Fruit fly (Drosophila melanogaster) whole organism, embryonic: ENCODE results near the gene CG32436.

Experiments used
- Blimp-1 ChIP-seq: fragments of 200-800 bp; sonication (Bioruptor generic); optimal IDR thresholded peaks from 3 replicates; lab custom pipeline; 2018; ENCODE audit warnings: missing biosample characterization, missing genetic modification characterization, mild to moderate bottlenecking, moderate library complexity, missing genetic modification reagents
- CG10979 ChIP-seq: fragments of 200-800 bp; sonication (Bioruptor generic); optimal IDR thresholded peaks from 2 replicates; lab custom pipeline; 2018; ENCODE audit warnings: missing biosample characterization, mild to moderate bottlenecking, missing genetic modification characterization, moderate library complexity
- CG12104 ChIP-seq: fragments of 200-800 bp; sonication (Bioruptor generic); optimal IDR thresholded peaks from 3 replicates; lab custom pipeline; 2016; ENCODE audit warnings: missing biosample characterization, missing genetic modification characterization
- CG13775 ChIP-seq: fragments of 200-800 bp; sonication (Bioruptor generic); optimal IDR thresholded peaks from 3 replicates; lab custom pipeline; 2017; ENCODE audit warnings: missing biosample characterization, mild to moderate bottlenecking, missing genetic modification characterization
- CG14710 ChIP-seq: fragments of 200-800 bp; sonication (Bioruptor generic); optimal IDR thresholded peaks from 3 replicates; lab custom pipeline; 2019; ENCODE audit warnings: missing biosample characterization, mild to moderate bottlenecking, missing genetic modification characterization, moderate library complexity
- CG14965 ChIP-seq: fragments of 200-800 bp; sonication (Bioruptor generic); optimal IDR thresholded peaks from 2 replicates; lab custom pipeline; 2016; ENCODE audit warnings: missing biosample characterization, missing genetic modification characterization, borderline replicate concordance
- CG17385 ChIP-seq: fragments of 200-800 bp; sonication (Bioruptor generic); optimal IDR thresholded peaks from 3 replicates; lab custom pipeline; 2018; ENCODE audit warnings: missing biosample characterization, mild to moderate bottlenecking, missing genetic modification characterization
- CG17912 ChIP-seq: fragments of 200-800 bp; sonication (Bioruptor generic); optimal IDR thresholded peaks from 2 replicates; lab custom pipeline; 2018; ENCODE audit warnings: missing biosample characterization, mild to moderate bottlenecking, missing genetic modification characterization
- CG2678 ChIP-seq: fragments of 200-800 bp; sonication (Bioruptor generic); optimal IDR thresholded peaks from 3 replicates; lab custom pipeline; 2019; ENCODE audit warnings: missing biosample characterization, mild to moderate bottlenecking, missing genetic modification characterization, moderate library complexity
- CG32767 ChIP-seq: fragments of 200-800 bp; sonication (Bioruptor generic); IDR thresholded peaks from 2 replicates; pipeline ENCODE4 v1.3.6; 2022; ENCODE audit warnings: missing biosample characterization, missing genetic modification characterization
- CG42726 ChIP-seq: fragments of 200-800 bp; sonication (Bioruptor generic); IDR thresholded peaks from 2 replicates; pipeline ENCODE4 v1.3.6; 2022; ENCODE audit warnings: missing biosample characterization, missing genetic modification characterization; ENCODE audit not compliant: partially characterized antibody
- CG4820 ChIP-seq: fragments of 200-800 bp; sonication (Bioruptor generic); optimal IDR thresholded peaks from 3 replicates; lab custom pipeline; 2016; ENCODE audit warnings: missing biosample characterization, missing genetic modification characterization
- CG6254 ChIP-seq: fragments of 200-800 bp; sonication (Bioruptor generic); optimal IDR thresholded peaks from 3 replicates; lab custom pipeline; 2017; ENCODE audit warnings: mild to moderate bottlenecking, missing biosample characterization, missing genetic modification reagents, missing genetic modification characterization
- CG6854 ChIP-seq: fragments of 200-800 bp; sonication (Bioruptor generic); optimal IDR thresholded peaks from 3 replicates; lab custom pipeline; 2017; ENCODE audit warnings: missing biosample characterization, mild to moderate bottlenecking, missing genetic modification characterization
- CG8089 ChIP-seq: fragments of 200-800 bp; sonication (Bioruptor generic); optimal IDR thresholded peaks from 3 replicates; lab custom pipeline; 2016; ENCODE audit warnings: missing biosample characterization, missing genetic modification characterization
- CG9609 ChIP-seq: fragments of 200-800 bp; sonication (Bioruptor generic); optimal IDR thresholded peaks from 3 replicates; lab custom pipeline; 2016; ENCODE audit warnings: missing biosample characterization, missing genetic modification characterization
- CG9727 ChIP-seq: fragments of 200-800 bp; sonication (Bioruptor generic); optimal IDR thresholded peaks from 3 replicates; lab custom pipeline; 2017; ENCODE audit warnings: missing biosample characterization, mild to moderate bottlenecking, missing genetic modification characterization
- CG9817 ChIP-seq: fragments of 200-800 bp; sonication (Bioruptor generic); optimal IDR thresholded peaks from 2 replicates; lab custom pipeline; 2018; ENCODE audit warnings: missing biosample characterization, mild to moderate bottlenecking, missing genetic modification characterization, moderate library complexity
- Dek ChIP-seq: fragments of 200-800 bp; sonication (Bioruptor generic); optimal IDR thresholded peaks from 3 replicates; lab custom pipeline; 2019; ENCODE audit warnings: missing biosample characterization, mild to moderate bottlenecking, missing genetic modification characterization, moderate library complexity
- Dip2 ChIP-seq: fragments of 200-800 bp; sonication (Bioruptor generic); IDR thresholded peaks from 2 replicates; pipeline ENCODE4 v1.3.6; 2022; ENCODE audit warnings: missing biosample characterization, missing genetic modification characterization
- Ets65A ChIP-seq: fragments of 200-800 bp; sonication (Bioruptor generic); peaks from one replicate; lab custom pipeline; 2016; ENCODE audit warnings: missing biosample characterization, missing genetic modification characterization
- HLHmδ ChIP-seq: fragments of 200-800 bp; sonication (Bioruptor generic); optimal IDR thresholded peaks from 2 replicates; lab custom pipeline; 2018; ENCODE audit warnings: missing biosample characterization, mild to moderate bottlenecking, missing genetic modification characterization, moderate library complexity
- Hr51 ChIP-seq, 2 experiments: fragments of 200-800 bp; sonication (Bioruptor generic); optimal IDR thresholded peaks; 2 replicates in 1 of 2; 3 replicates in 1 of 2; lab custom pipeline; 2016 to 2018; ENCODE audit warnings: missing biosample characterization in 2 of 2, missing genetic modification characterization in 2 of 2, mild to moderate bottlenecking in 1 of 2, moderate library complexity in 1 of 2
- Hsf ChIP-seq: fragments of 200-800 bp; sonication (Bioruptor generic); optimal IDR thresholded peaks from 3 replicates; lab custom pipeline; 2016; ENCODE audit warnings: missing biosample characterization, missing genetic modification characterization
- Poxn ChIP-seq: fragments of 200-800 bp; sonication (Bioruptor generic); IDR thresholded peaks from 2 replicates; pipeline ENCODE4 v1.3.6; 2022; ENCODE audit warnings: missing biosample characterization, missing genetic modification characterization
- Rx ChIP-seq: fragments of 200-800 bp; sonication (Bioruptor generic); IDR thresholded peaks from 2 replicates; pipeline ENCODE4 v1.3.6; 2022; ENCODE audit warnings: missing biosample characterization, missing genetic modification characterization
- aop ChIP-seq: fragments of 200-800 bp; sonication (Bioruptor generic); IDR thresholded peaks from 2 replicates; pipeline ENCODE4 v1.3.6; 2022; ENCODE audit warnings: missing biosample characterization, missing genetic modification characterization
- ara ChIP-seq: fragments of 200-800 bp; sonication (Bioruptor generic); IDR thresholded peaks from 2 replicates; pipeline ENCODE4 v1.3.6; 2022; ENCODE audit warnings: missing biosample characterization, missing genetic modification characterization
- btn ChIP-seq: fragments of 200-800 bp; sonication (Bioruptor generic); optimal IDR thresholded peaks from 2 replicates; lab custom pipeline; 2016; ENCODE audit warnings: missing biosample characterization, missing genetic modification characterization
- ci ChIP-seq: fragments of 200-800 bp; sonication (Bioruptor generic); IDR thresholded peaks from 3 replicates; pipeline ENCODE4 v1.3.6; 2022; ENCODE audit warnings: missing biosample characterization, missing genetic modification characterization
- crc ChIP-seq: fragments of 200-800 bp; sonication (Bioruptor generic); optimal IDR thresholded peaks from 2 replicates; lab custom pipeline; 2016; ENCODE audit warnings: missing biosample characterization, missing genetic modification characterization
- crol ChIP-seq: fragments of 200-800 bp; sonication (Bioruptor generic); IDR thresholded peaks from 2 replicates; pipeline ENCODE4 v1.3.6; 2022; ENCODE audit warnings: missing biosample characterization, missing genetic modification characterization
- dysf ChIP-seq: fragments of 200-800 bp; sonication (Bioruptor generic); IDR thresholded peaks from 3 replicates; pipeline ENCODE4 v1.3.6; 2022; ENCODE audit warnings: missing biosample characterization, missing genetic modification characterization
- gce ChIP-seq: fragments of 200-800 bp; sonication (Bioruptor generic); IDR thresholded peaks from 3 replicates; pipeline ENCODE4 v1.3.6; 2022; ENCODE audit warnings: missing biosample characterization, missing genetic modification characterization
- gem ChIP-seq: fragments of 200-800 bp; sonication (Bioruptor generic); optimal IDR thresholded peaks from 2 replicates; lab custom pipeline; 2019; ENCODE audit warnings: missing biosample characterization, mild to moderate bottlenecking, missing genetic modification characterization, moderate library complexity
- gfzf ChIP-seq: fragments of 200-800 bp; sonication (Bioruptor generic); optimal IDR thresholded peaks from 2 replicates; lab custom pipeline; 2016; ENCODE audit warnings: missing biosample characterization, mild to moderate bottlenecking, missing genetic modification characterization, moderate library complexity
- jigr1 ChIP-seq: fragments of 200-800 bp; sonication (Bioruptor generic); IDR thresholded peaks from 3 replicates; pipeline ENCODE4 v1.3.6; 2022; ENCODE audit warnings: missing biosample characterization, missing genetic modification characterization
- knrl ChIP-seq: fragments of 200-800 bp; sonication (Bioruptor generic); IDR thresholded peaks from 3 replicates; pipeline ENCODE4 v1.3.6; 2022; ENCODE audit warnings: missing biosample characterization, missing genetic modification characterization; ENCODE audit not compliant: partially characterized antibody
- odd ChIP-seq: fragments of 200-800 bp; sonication (Bioruptor generic); optimal IDR thresholded peaks from 2 replicates; lab custom pipeline; 2017; ENCODE audit warnings: missing biosample characterization, mild to moderate bottlenecking, missing genetic modification characterization
- phol ChIP-seq: fragments of 200-800 bp; sonication (Bioruptor generic); optimal IDR thresholded peaks from 3 replicates; lab custom pipeline; 2018; ENCODE audit warnings: missing biosample characterization, mild to moderate bottlenecking, missing genetic modification characterization, moderate library complexity
- prd ChIP-seq, 3 experiments: fragments of >200 bp in 2 of 3; fragments of 200-800 bp in 1 of 3; sonication (Bioruptor generic) in 1 of 3; optimal IDR thresholded peaks in 2 of 3; IDR thresholded peaks in 1 of 3; 2 replicates in 2 of 3; 3 replicates in 1 of 3; pipeline versions ENCODE4 v1.3.6 to Lab custom; 2017 to 2022; ENCODE audit warnings: missing biosample characterization in 1 of 3, missing genetic modification characterization in 1 of 3
- psq ChIP-seq: fragments of 200-800 bp; sonication (Bioruptor generic); optimal IDR thresholded peaks from 2 replicates; lab custom pipeline; 2017; ENCODE audit warnings: missing biosample characterization, missing genetic modification characterization
- pum ChIP-seq: fragments of 200-800 bp; sonication (Bioruptor generic); optimal IDR thresholded peaks from 2 replicates; lab custom pipeline; 2016; ENCODE audit warnings: missing biosample characterization, missing genetic modification characterization
- row ChIP-seq: fragments of 200-800 bp; sonication (Bioruptor generic); IDR thresholded peaks from 3 replicates; pipeline ENCODE4 v1.3.6; 2022; ENCODE audit warnings: missing biosample characterization, missing genetic modification characterization
- sc ChIP-seq, 3 experiments: fragments of >200 bp in 2 of 3; fragments of 200-800 bp in 1 of 3; sonication (Bioruptor generic) in 1 of 3; optimal IDR thresholded peaks; 2 replicates in 2 of 3; 3 replicates in 1 of 3; lab custom pipeline; 2017; ENCODE audit warnings: mild to moderate bottlenecking in 1 of 3, missing biosample characterization in 1 of 3, missing genetic modification characterization in 1 of 3, missing genetic modification reagents in 1 of 3
- tio ChIP-seq: fragments of 200-800 bp; sonication (Bioruptor generic); optimal IDR thresholded peaks from 2 replicates; lab custom pipeline; 2017; ENCODE audit warnings: missing biosample characterization, missing genetic modification characterization, inconsistent platforms
- vfl ChIP-seq: fragments of 200-800 bp; sonication (Bioruptor generic); optimal IDR thresholded peaks from 2 replicates; lab custom pipeline; 2016; ENCODE audit warnings: missing biosample characterization, missing genetic modification characterization
- vnd ChIP-seq: fragments of 200-800 bp; sonication (Bioruptor generic); IDR thresholded peaks from 3 replicates; pipeline ENCODE4 v1.3.6; 2022; ENCODE audit warnings: missing biosample characterization, missing genetic modification characterization; ENCODE audit not compliant: partially characterized antibody
- wdn ChIP-seq: fragments of 200-800 bp; sonication (Bioruptor generic); IDR thresholded peaks from 2 replicates; pipeline ENCODE4 v1.3.6; 2022; ENCODE audit warnings: missing biosample characterization, missing genetic modification characterization

CG32436 gene

dm6 chr3L:21304400-21304799, 39.4 kb upstream of the CG32436 start, which contains the start of the genes CG11309 and CG7632 (continued):
- peak; percentile 100 for TF ChIP-seq CG6854 (GFP tag; lab: Kevin White, UChicago)
- TF ChIP-seq prd (optimal IDR thresholded peaks at IDR 0.05; lab: Kevin White, UChicago), result no peak
- peak; percentile 97 for TF ChIP-seq prd (GFP tag; IDR thresholded peaks at IDR 0.05; lab: Robert Waterston, UW)
- peak; percentile 40 for TF ChIP-seq gfzf
- no peak for TF ChIP-seq vnd
- peak; percentile 98 for TF ChIP-seq pum (GFP tag; lab: Kevin White, UChicago)
- TF ChIP-seq CG14710, result peak; percentile 99
- peak; percentile 99 for TF ChIP-seq odd (GFP tag; lab: Kevin White, UChicago)
- TF ChIP-seq CG42726 (GFP tag; lab: Robert Waterston, UW), result no peak
- peak; percentile 99 for TF ChIP-seq CG17912 (GFP tag; lab: Kevin White, UChicago)
- TF ChIP-seq psq (GFP tag; lab: Kevin White, UChicago), result peak; percentile 93
- 0 out of 3 replicates have a peak, but pooled peaks have one; percentile 22 for TF ChIP-seq knrl
- peak; percentile 100 for TF ChIP-seq CG2678 (tag; lab: Kevin White, UChicago)
- TF ChIP-seq wdn (GFP tag; lab: Robert Waterston, UW), result peak; percentile 97
- TF ChIP-seq CG13775 (GFP tag; lab: Kevin White, UChicago), result peak; percentile 99
- peak; percentile 98 for TF ChIP-seq CG6254 (GFP tag; lab: Kevin White, UChicago)
- TF ChIP-seq ara, result peak; percentile 99
- peak; percentile 84 for TF ChIP-seq Poxn
- TF ChIP-seq Hr51 (GFP tag; optimal IDR thresholded peaks at IDR 0.05; lab: Kevin White, UChicago), result peak; percentile 97 to 100
- TF ChIP-seq btn (GFP tag; lab: Kevin White, UChicago), result peak; percentile 98
- peak; percentile 98 for TF ChIP-seq gce
- TF ChIP-seq sc (optimal IDR thresholded peaks at IDR 0.05; lab: Kevin White, UChicago), result no peak
- peak; percentile 99 for TF ChIP-seq sc (GFP tag; optimal IDR thresholded peaks at IDR 0.05; lab: Kevin White, UChicago)
- TF ChIP-seq CG9609 (GFP tag; lab: Kevin White, UChicago), result peak; percentile 98
- TF ChIP-seq crc (GFP tag; lab: Kevin White, UChicago), result peak; percentile 98
- peak; percentile 98 for TF ChIP-seq vfl (GFP tag; lab: Kevin White, UChicago)
- peak; percentile 98 for TF ChIP-seq dysf
- TF ChIP-seq CG10979 (tag; lab: Kevin White, UChicago), result peak; percentile 100
- TF ChIP-seq jigr1 (GFP tag; lab: Robert Waterston, UW), result peak; percentile 75; the same call in 2 of the 3 replicates
- TF ChIP-seq Hsf (GFP tag; lab: Kevin White, UChicago), result peak; percentile 99
- TF ChIP-seq HLHmδ (GFP tag; lab: Kevin White, UChicago), result peak; percentile 18
- peak; percentile 94 for TF ChIP-seq tio (GFP tag; lab: Kevin White, UChicago)
- peak; percentile 100 for TF ChIP-seq gem (tag; lab: Kevin White, UChicago)
- TF ChIP-seq Dek (tag; lab: Kevin White, UChicago), result peak; percentile 99
- TF ChIP-seq crol (GFP tag; lab: Robert Waterston, UW), result peak; percentile 71
- peak; percentile 100 for TF ChIP-seq CG12104 (GFP tag; lab: Kevin White, UChicago)
- peak; percentile 91 for TF ChIP-seq CG14965 (GFP tag; lab: Kevin White, UChicago)
- no peak for TF ChIP-seq Dip2 (GFP tag; lab: Robert Waterston, UW)
- TF ChIP-seq Ets65A (GFP tag; lab: Kevin White, UChicago), result peak; percentile 100
- peak; percentile 97 for TF ChIP-seq Rx (GFP tag; lab: Robert Waterston, UW)
- TF ChIP-seq ci (GFP tag; lab: Robert Waterston, UW), result peak; percentile 100
- TF ChIP-seq CG17385 (GFP tag; lab: Kevin White, UChicago), result peak; percentile 99
- peak; percentile 98 for TF ChIP-seq CG32767
- TF ChIP-seq CG8089 (GFP tag; lab: Kevin White, UChicago), result peak; percentile 98
- peak; percentile 100 for TF ChIP-seq CG4820 (GFP tag; lab: Kevin White, UChicago)
- peak; percentile 99 for TF ChIP-seq Blimp-1 (GFP tag; lab: Kevin White, UChicago)
- peak; percentile 100 for TF ChIP-seq CG9727 (GFP tag; lab: Kevin White, UChicago)
- peak; percentile 99 for TF ChIP-seq phol (tag; lab: Kevin White, UChicago)
- TF ChIP-seq CG9817, result peak; percentile 99
- peak; percentile 99 for TF ChIP-seq row (GFP tag; lab: Robert Waterston, UW)
- TF ChIP-seq aop (GFP tag; lab: Robert Waterston, UW), result peak; percentile 92
